Worm (Caenorhabditis elegans) whole organism, early embryonic: Measurements from ENCODE around the gene daf-38.

Experiments used
- B0310.2 ChIP-seq: sonication (generic microtip); optimal IDR thresholded peaks from 2 replicates; lab custom pipeline; 2016; ENCODE audit warnings: mild to moderate bottlenecking, missing genetic modification characterization, missing compliant biosample characterization
- aly-1 ChIP-seq: sonication (generic microtip); optimal IDR thresholded peaks from 2 replicates; lab custom pipeline; 2016; ENCODE audit warnings: missing genetic modification characterization, missing compliant biosample characterization
- ama-1 ChIP-seq: fragments of 150-350 bp; optimal IDR thresholded peaks from 2 replicates; lab custom pipeline; 2014
- ceh-13 ChIP-seq: fragments of 200-800 bp; sonication (Bioruptor generic); optimal IDR thresholded peaks from 2 replicates; lab custom pipeline; 2018; ENCODE audit warnings: mild to moderate bottlenecking, missing genetic modification characterization, missing compliant biosample characterization
- ets-7 ChIP-seq: sonication (generic microtip); optimal IDR thresholded peaks from 2 replicates; lab custom pipeline; 2016; ENCODE audit warnings: missing genotype, missing genetic modification characterization, missing compliant biosample characterization
- hmbx-1 ChIP-seq: sonication (generic microtip); optimal IDR thresholded peaks from 2 replicates; lab custom pipeline; 2016; ENCODE audit warnings: mild to moderate bottlenecking, missing genetic modification characterization, missing compliant biosample characterization
- hmg-4 ChIP-seq: fragments of 200-800 bp; sonication (Bioruptor generic); optimal IDR thresholded peaks from 2 replicates; lab custom pipeline; 2018; ENCODE audit warnings: mild to moderate bottlenecking, missing genetic modification characterization, missing compliant biosample characterization
- hnd-1 ChIP-seq: sonication (generic microtip); optimal IDR thresholded peaks from 2 replicates; lab custom pipeline; 2016; ENCODE audit warnings: missing genetic modification characterization, missing compliant biosample characterization
- pes-1 ChIP-seq: fragments of 200-800 bp; sonication (Bioruptor generic); IDR thresholded peaks from 2 replicates; pipeline ENCODE4 v1.3.6; 2022; ENCODE audit warnings: missing genetic modification reagents, missing genetic modification characterization, missing compliant biosample characterization
- sea-1 ChIP-seq: fragments of 200-800 bp; sonication (Bioruptor generic); conservative IDR thresholded peaks from 2 replicates; pipeline ENCODE4 v1.3.6; 2022; ENCODE audit warnings: missing genetic modification characterization, missing compliant biosample characterization
- tbx-11 ChIP-seq: fragments of 200-800 bp; sonication (Bioruptor generic); IDR thresholded peaks from 2 replicates; pipeline ENCODE4 v1.3.6; 2022; ENCODE audit warnings: missing genetic modification characterization, missing compliant biosample characterization
- tra-4 ChIP-seq: sonication (generic microtip); optimal IDR thresholded peaks from 2 replicates; lab custom pipeline; 2017; ENCODE audit warnings: missing genetic modification characterization, missing compliant biosample characterization

DNA sequence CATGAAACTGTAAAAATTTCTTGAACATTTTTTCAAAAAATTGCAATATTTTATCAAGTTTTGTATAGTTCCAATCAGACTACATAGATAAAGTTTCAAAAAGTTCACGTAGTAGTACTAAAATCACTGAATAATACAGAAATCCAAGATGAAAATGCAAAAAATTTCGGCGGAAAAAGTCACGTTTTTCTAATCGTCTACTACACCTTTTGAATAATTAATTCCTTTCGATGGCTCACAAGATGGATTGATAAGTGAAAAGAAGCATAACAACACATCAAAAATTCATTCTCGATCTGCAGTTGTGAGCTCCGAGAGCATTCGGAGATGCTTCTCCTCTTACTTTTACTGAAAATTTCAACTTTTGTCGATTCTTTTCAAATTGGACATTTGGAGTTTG lies 52.8 kb downstream of the daf-38 start, which contains the start of gene gcy-25:
- TF ChIP-seq hmg-4 (GFP tag; lab: Kevin White, UChicago) (no peak), sea-1 (GFP tag; lab: Robert Waterston, UW) (no peak), aly-1 (no peak), ama-1 (lab: Kevin White, UChicago) (no peak), hnd-1 (tag; lab: Kevin White, UChicago) (no peak), ceh-13 (GFP tag; lab: Kevin White, UChicago) (no peak), pes-1 (GFP tag; lab: Robert Waterston, UW) (no peak), tbx-11 (GFP tag; lab: Robert Waterston, UW) (no peak), tra-4 (tag; lab: Kevin White, UChicago) (no peak), ets-7 (tag; lab: Kevin White, UChicago) (no peak), hmbx-1 (tag; lab: Kevin White, UChicago) (no peak), B0310.2 (tag; lab: Kevin White, UChicago) (no peak)
